Fruit fly (Drosophila melanogaster) whole organism, embryonic: ENCODE measurements around the gene cv-c.

Source experiments
- Bgb ChIP-seq: fragments of 200-800 bp; sonication (Bioruptor generic); IDR thresholded peaks from 2 replicates; pipeline ENCODE4 v1.3.6; 2022; ENCODE audit warnings: missing biosample characterization, missing genetic modification characterization; ENCODE audit not compliant: partially characterized antibody
- CG13287 ChIP-seq: fragments of 200-800 bp; sonication (Bioruptor generic); IDR thresholded peaks from 2 replicates; pipeline ENCODE4 v1.3.6; 2022; ENCODE audit warnings: missing biosample characterization, missing genetic modification characterization; ENCODE audit not compliant: partially characterized antibody
- CG14965 ChIP-seq: fragments of 200-800 bp; sonication (Bioruptor generic); optimal IDR thresholded peaks from 2 replicates; lab custom pipeline; 2016; ENCODE audit warnings: missing biosample characterization, missing genetic modification characterization, borderline replicate concordance
- CG1529 ChIP-seq: fragments of 200-800 bp; sonication (Bioruptor generic); optimal IDR thresholded peaks from 3 replicates; lab custom pipeline; 2018; ENCODE audit warnings: missing biosample characterization, missing genetic modification characterization
- CG18262 ChIP-seq: fragments of 200-800 bp; optimal IDR thresholded peaks from 3 replicates; lab custom pipeline; 2019; ENCODE audit warnings: missing biosample characterization, mild to moderate bottlenecking, missing genetic modification characterization, moderate library complexity
- CG2120 ChIP-seq: fragments of 200-800 bp; sonication (Bioruptor generic); optimal IDR thresholded peaks from 3 replicates; lab custom pipeline; 2016; ENCODE audit warnings: missing biosample characterization, missing genetic modification characterization
- CG30403 ChIP-seq: fragments of 200-800 bp; sonication (Bioruptor generic); optimal IDR thresholded peaks from 3 replicates; lab custom pipeline; 2016; ENCODE audit warnings: missing biosample characterization, missing genetic modification characterization
- CG31365 ChIP-seq: fragments of 200-800 bp; sonication (Bioruptor generic); optimal IDR thresholded peaks from 2 replicates; lab custom pipeline; 2018; ENCODE audit warnings: missing biosample characterization, mild to moderate bottlenecking, missing genetic modification characterization
- CG32532 ChIP-seq: fragments of 200-800 bp; sonication (Bioruptor generic); IDR thresholded peaks from 2 replicates; pipeline ENCODE4 v1.3.6; 2022; ENCODE audit warnings: missing biosample characterization, missing genetic modification characterization
- CG32772 ChIP-seq: fragments of 200-800 bp; sonication (Bioruptor generic); IDR thresholded peaks from 2 replicates; pipeline ENCODE4 v1.3.6; 2022; ENCODE audit warnings: missing biosample characterization, missing genetic modification characterization
- CG43689 ChIP-seq: fragments of 200-800 bp; sonication (Bioruptor generic); IDR thresholded peaks from 2 replicates; pipeline ENCODE4 v1.3.6; 2022; ENCODE audit warnings: missing biosample characterization, missing genetic modification characterization
- CG4854 ChIP-seq: fragments of 200-800 bp; sonication (Bioruptor generic); optimal IDR thresholded peaks from 2 replicates; lab custom pipeline; 2016; ENCODE audit warnings: missing biosample characterization, missing genetic modification characterization, inconsistent platforms
- CG5953 ChIP-seq: fragments of 200-800 bp; sonication (Bioruptor generic); IDR thresholded peaks from 2 replicates; pipeline ENCODE4 v1.3.6; 2022; ENCODE audit warnings: missing biosample characterization, missing genetic modification characterization
- CG6813 ChIP-seq: fragments of 200-800 bp; sonication (Bioruptor generic); optimal IDR thresholded peaks from 2 replicates; lab custom pipeline; 2017; ENCODE audit warnings: missing biosample characterization, missing genetic modification characterization, mild to moderate bottlenecking, moderate library complexity, missing genetic modification reagents
- CG7987 ChIP-seq: fragments of 200-800 bp; sonication (Bioruptor generic); optimal IDR thresholded peaks from 2 replicates; lab custom pipeline; 2018; ENCODE audit warnings: missing biosample characterization, mild to moderate bottlenecking, missing genetic modification characterization, moderate library complexity
- CG8765 ChIP-seq: fragments of 200-800 bp; sonication (Bioruptor generic); IDR thresholded peaks from 2 replicates; pipeline ENCODE4 v1.3.6; 2022; ENCODE audit warnings: missing biosample characterization, missing genetic modification characterization
- CG9609 ChIP-seq: fragments of 200-800 bp; sonication (Bioruptor generic); optimal IDR thresholded peaks from 3 replicates; lab custom pipeline; 2016; ENCODE audit warnings: missing biosample characterization, missing genetic modification characterization
- CrebB ChIP-seq: fragments of 200-800 bp; sonication (Bioruptor generic); optimal IDR thresholded peaks from 3 replicates; lab custom pipeline; 2018; ENCODE audit warnings: missing biosample characterization, mild to moderate bottlenecking, missing genetic modification characterization
- E2f1 ChIP-seq: fragments of 200-800 bp; sonication (Bioruptor generic); IDR thresholded peaks from 2 replicates; pipeline ENCODE4 v1.3.6; 2022; ENCODE audit warnings: missing biosample characterization, missing genetic modification characterization
- Hmr ChIP-seq: fragments of 200-800 bp; sonication (Bioruptor generic); optimal IDR thresholded peaks from 3 replicates; lab custom pipeline; 2017; ENCODE audit warnings: mild to moderate bottlenecking, missing biosample characterization, missing genetic modification reagents, missing genetic modification characterization
- Max ChIP-seq: fragments of 200-800 bp; sonication (Bioruptor generic); optimal IDR thresholded peaks from 2 replicates; lab custom pipeline; 2016; ENCODE audit warnings: missing biosample characterization, mild to moderate bottlenecking, missing genetic modification characterization
- Neu2 ChIP-seq: fragments of 200-800 bp; sonication (Bioruptor generic); optimal IDR thresholded peaks from 3 replicates; lab custom pipeline; 2016; ENCODE audit warnings: missing biosample characterization, missing genetic modification characterization, borderline replicate concordance
- Stat92E ChIP-seq, 3 experiments: fragments of >200 bp in 2 of 3; fragments of 200-800 bp in 1 of 3; sonication (Bioruptor generic) in 1 of 3; optimal IDR thresholded peaks; 2 replicates each; lab custom pipeline; 2017 to 2019; ENCODE audit warnings: missing biosample characterization in 3 of 3, missing genetic modification characterization in 3 of 3, mild to moderate bottlenecking in 1 of 3, moderate library complexity in 1 of 3
- TFAM ChIP-seq: fragments of 200-800 bp; sonication (Bioruptor generic); optimal IDR thresholded peaks from 2 replicates; lab custom pipeline; 2017; ENCODE audit warnings: missing biosample characterization, missing genetic modification characterization, inconsistent platforms
- ap ChIP-seq: fragments of 200-800 bp; sonication (Bioruptor generic); IDR thresholded peaks from 2 replicates; pipeline ENCODE4 v1.3.6; 2022; ENCODE audit warnings: missing biosample characterization, missing genetic modification characterization
- btn ChIP-seq: fragments of 200-800 bp; sonication (Bioruptor generic); optimal IDR thresholded peaks from 2 replicates; lab custom pipeline; 2016; ENCODE audit warnings: missing biosample characterization, missing genetic modification characterization
- cas ChIP-seq: fragments of 200-800 bp; sonication (Bioruptor generic); IDR thresholded peaks from 2 replicates; pipeline ENCODE4 v1.3.6; 2022; ENCODE audit warnings: missing biosample characterization, missing genetic modification characterization
- cato ChIP-seq: fragments of 200-800 bp; sonication (Bioruptor generic); optimal IDR thresholded peaks from 2 replicates; lab custom pipeline; 2016; ENCODE audit warnings: missing biosample characterization, missing genetic modification characterization, borderline replicate concordance
- ci ChIP-seq: fragments of 200-800 bp; sonication (Bioruptor generic); IDR thresholded peaks from 3 replicates; pipeline ENCODE4 v1.3.6; 2022; ENCODE audit warnings: missing biosample characterization, missing genetic modification characterization
- dati ChIP-seq: fragments of 200-800 bp; sonication (Bioruptor generic); IDR thresholded peaks from 2 replicates; pipeline ENCODE4 v1.3.6; 2022; ENCODE audit warnings: missing biosample characterization, missing genetic modification characterization
- esg ChIP-seq: fragments of 200-800 bp; sonication (Bioruptor generic); conservative IDR thresholded peaks from 2 replicates; pipeline ENCODE4 v1.3.6; 2022; ENCODE audit warnings: missing biosample characterization, missing genetic modification characterization
- eyg ChIP-seq: fragments of 200-800 bp; sonication (Bioruptor generic); optimal IDR thresholded peaks from 3 replicates; lab custom pipeline; 2016; ENCODE audit warnings: missing biosample characterization, missing genetic modification characterization
- gcm2 ChIP-seq: fragments of 200-800 bp; sonication (Bioruptor generic); optimal IDR thresholded peaks from 2 replicates; lab custom pipeline; 2016; ENCODE audit warnings: missing biosample characterization, missing genetic modification characterization
- gem ChIP-seq: fragments of 200-800 bp; sonication (Bioruptor generic); optimal IDR thresholded peaks from 2 replicates; lab custom pipeline; 2019; ENCODE audit warnings: missing biosample characterization, mild to moderate bottlenecking, missing genetic modification characterization, moderate library complexity
- h ChIP-seq: fragments of >200 bp; optimal IDR thresholded peaks from 2 replicates; lab custom pipeline; 2017
- hb ChIP-seq: fragments of 200-800 bp; sonication (Bioruptor generic); IDR thresholded peaks from 3 replicates; pipeline ENCODE4 v1.3.6; 2022; ENCODE audit warnings: missing biosample characterization, missing genetic modification characterization; ENCODE audit not compliant: partially characterized antibody
- hth ChIP-seq: fragments of >200 bp; optimal IDR thresholded peaks from 2 replicates; lab custom pipeline; 2017; ENCODE audit warnings: inconsistent platforms
- kah ChIP-seq: fragments of 200-800 bp; sonication (Bioruptor generic); optimal IDR thresholded peaks from 2 replicates; lab custom pipeline; 2018; ENCODE audit warnings: missing biosample characterization, mild to moderate bottlenecking, missing genetic modification characterization
- lbe ChIP-seq: fragments of 200-800 bp; sonication (Bioruptor generic); optimal IDR thresholded peaks from 2 replicates; lab custom pipeline; 2016; ENCODE audit warnings: missing biosample characterization, mild to moderate bottlenecking, missing genetic modification characterization
- lmd ChIP-seq: fragments of 200-800 bp; sonication (Bioruptor generic); IDR thresholded peaks from 2 replicates; pipeline ENCODE4 v1.3.6; 2022; ENCODE audit warnings: missing biosample characterization, missing genetic modification characterization
- odd ChIP-seq: fragments of 200-800 bp; sonication (Bioruptor generic); optimal IDR thresholded peaks from 2 replicates; lab custom pipeline; 2017; ENCODE audit warnings: missing biosample characterization, mild to moderate bottlenecking, missing genetic modification characterization
- pfk ChIP-seq: fragments of 200-800 bp; sonication (Bioruptor generic); optimal IDR thresholded peaks from 2 replicates; lab custom pipeline; 2018; ENCODE audit warnings: missing biosample characterization, mild to moderate bottlenecking, missing genetic modification characterization, moderate library complexity
- phol ChIP-seq: fragments of 200-800 bp; sonication (Bioruptor generic); optimal IDR thresholded peaks from 3 replicates; lab custom pipeline; 2018; ENCODE audit warnings: missing biosample characterization, mild to moderate bottlenecking, missing genetic modification characterization, moderate library complexity
- pita ChIP-seq: fragments of 200-800 bp; sonication (Bioruptor generic); optimal IDR thresholded peaks from 2 replicates; lab custom pipeline; 2017; ENCODE audit warnings: missing biosample characterization, mild to moderate bottlenecking, missing genetic modification characterization
- rib ChIP-seq: fragments of 200-800 bp; sonication (Bioruptor generic); IDR thresholded peaks from 2 replicates; pipeline ENCODE4 v1.3.6; 2022; ENCODE audit warnings: missing biosample characterization, missing genetic modification characterization
- row ChIP-seq: fragments of 200-800 bp; sonication (Bioruptor generic); IDR thresholded peaks from 3 replicates; pipeline ENCODE4 v1.3.6; 2022; ENCODE audit warnings: missing biosample characterization, missing genetic modification characterization
- sim ChIP-seq: fragments of 200-800 bp; sonication (Bioruptor generic); IDR thresholded peaks from 2 replicates; pipeline ENCODE4 v1.3.6; 2022; ENCODE audit warnings: missing biosample characterization, missing genetic modification characterization
- sna ChIP-seq: fragments of 200-800 bp; sonication (Bioruptor generic); IDR thresholded peaks from 2 replicates; pipeline ENCODE4 v1.3.6; 2022; ENCODE audit warnings: missing biosample characterization, missing genetic modification characterization; ENCODE audit not compliant: partially characterized antibody
- sqz ChIP-seq: fragments of 200-800 bp; sonication (Bioruptor generic); optimal IDR thresholded peaks from 3 replicates; lab custom pipeline; 2018; ENCODE audit warnings: missing biosample characterization, mild to moderate bottlenecking, missing genetic modification characterization
- tap ChIP-seq: fragments of 200-800 bp; optimal IDR thresholded peaks from 3 replicates; lab custom pipeline; 2019; ENCODE audit warnings: missing biosample characterization, mild to moderate bottlenecking, missing genetic modification characterization, moderate library complexity
- tgo ChIP-seq: fragments of 200-800 bp; sonication (Bioruptor generic); IDR thresholded peaks from 3 replicates; pipeline ENCODE4 v1.3.6; 2022; ENCODE audit warnings: missing biosample characterization, missing genetic modification characterization
- unpg ChIP-seq: fragments of 200-800 bp; sonication (Bioruptor generic); optimal IDR thresholded peaks from 3 replicates; lab custom pipeline; 2018; ENCODE audit warnings: missing biosample characterization, mild to moderate bottlenecking, missing genetic modification characterization, moderate library complexity

cv-c gene

DNA sequence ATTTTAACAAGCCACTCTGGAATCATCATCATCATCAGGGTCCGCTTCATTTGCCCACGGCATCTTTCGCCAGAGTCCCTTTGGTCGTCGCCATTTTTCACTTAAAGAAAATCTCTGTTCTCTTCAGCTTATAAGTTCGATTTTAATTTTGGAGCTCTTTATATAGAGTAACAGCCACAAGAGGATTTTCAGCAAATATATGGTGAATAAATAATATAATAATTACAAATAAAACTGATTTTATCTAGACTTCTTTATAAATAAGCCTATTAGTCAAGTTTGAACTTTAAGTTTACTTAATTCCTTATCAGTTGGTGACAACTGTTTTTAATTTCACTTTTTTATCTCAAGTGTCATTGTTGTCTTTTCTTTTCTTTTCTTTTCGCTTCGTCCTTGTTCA lies 133.0 kb downstream of the cv-c start (continued):
- TF ChIP-seq CG14965 (GFP tag; lab: Kevin White, UChicago) (no peak), CG6813 (GFP tag; lab: Kevin White, UChicago) (no peak), tgo (GFP tag; lab: Robert Waterston, UW) (no peak), unpg (GFP tag; lab: Kevin White, UChicago) (no peak), cato (GFP tag; lab: Kevin White, UChicago) (no peak), kah (GFP tag; lab: Kevin White, UChicago) (no peak), CrebB (tag; lab: Kevin White, UChicago) (no peak), CG32772 (no peak), Bgb (no peak), CG31365 (tag; lab: Kevin White, UChicago) (no peak), CG4854 (GFP tag; lab: Kevin White, UChicago) (no peak), lbe (GFP tag; lab: Kevin White, UChicago) (no peak), esg (GFP tag; lab: Robert Waterston, UW) (no peak), Neu2 (GFP tag; lab: Kevin White, UChicago) (no peak), gcm2 (GFP tag; lab: Kevin White, UChicago) (no peak), rib (GFP tag; lab: Robert Waterston, UW) (no peak), pfk (GFP tag; lab: Kevin White, UChicago) (no peak), E2f1 (GFP tag; lab: Robert Waterston, UW) (no peak), CG2120 (peak; percentile 13), sqz (GFP tag; lab: Kevin White, UChicago) (no peak), CG7987 (GFP tag; lab: Kevin White, UChicago) (no peak), dati (GFP tag; lab: Robert Waterston, UW) (no peak), hth (no peak), Stat92E (GFP tag; optimal IDR thresholded peaks at IDR 0.05; lab: Kevin White, UChicago) (no peak), phol (tag; lab: Kevin White, UChicago) (peak; percentile 9), CG43689 (no peak), TFAM (GFP tag; lab: Kevin White, UChicago) (no peak), row (GFP tag; lab: Robert Waterston, UW) (0 out of 3 replicates have a peak, but pooled peaks have one; percentile 24), CG30403 (GFP tag; lab: Kevin White, UChicago) (no peak), sim (GFP tag; lab: Robert Waterston, UW) (no peak), Hmr (GFP tag; lab: Kevin White, UChicago) (peak; percentile 9), CG8765 (GFP tag; lab: Robert Waterston, UW) (no peak), pita (GFP tag; lab: Kevin White, UChicago) (no peak), eyg (no peak), tap (tag; lab: Kevin White, UChicago) (no peak), btn (GFP tag; lab: Kevin White, UChicago) (no peak), CG5953 (GFP tag; lab: Robert Waterston, UW) (no peak), sna (GFP tag; lab: Robert Waterston, UW) (no peak), ci (GFP tag; lab: Robert Waterston, UW) (no peak), CG9609 (GFP tag; lab: Kevin White, UChicago) (no peak), h (lab: Kevin White, UChicago) (no peak), cas (GFP tag; lab: Robert Waterston, UW) (no peak), CG13287 (GFP tag; lab: Robert Waterston, UW) (no peak), gem (tag; lab: Kevin White, UChicago) (peak; percentile 51), ap (no peak), CG1529 (no peak), Max (GFP tag; lab: Kevin White, UChicago) (no peak), CG18262 (tag; lab: Kevin White, UChicago) (no peak), CG32532 (GFP tag; lab: Robert Waterston, UW) (no peak), hb (GFP tag; lab: Robert Waterston, UW) (no peak), odd (GFP tag; lab: Kevin White, UChicago) (no peak), lmd (GFP tag; lab: Robert Waterston, UW) (no peak)
